Fruit fly (Drosophila melanogaster) whole organism, embryonic: ENCODE data around the gene Prosbeta2.

Experiments used
- CG33557 ChIP-seq: fragments of 200-800 bp; sonication (Bioruptor generic); optimal IDR thresholded peaks from 2 replicates; lab custom pipeline; 2019; ENCODE audit warnings: missing biosample characterization, mild to moderate bottlenecking, missing genetic modification characterization, moderate library complexity
- CG9876 ChIP-seq: fragments of 200-800 bp; sonication (Bioruptor generic); optimal IDR thresholded peaks from 2 replicates; lab custom pipeline; 2016; ENCODE audit warnings: missing biosample characterization, missing genetic modification characterization
- Dad ChIP-seq: fragments of 200-800 bp; sonication (Bioruptor generic); optimal IDR thresholded peaks from 3 replicates; lab custom pipeline; 2016; ENCODE audit warnings: missing biosample characterization, missing genetic modification characterization
- aop ChIP-seq: fragments of 200-800 bp; sonication (Bioruptor generic); IDR thresholded peaks from 2 replicates; pipeline ENCODE4 v1.3.6; 2022; ENCODE audit warnings: missing biosample characterization, missing genetic modification characterization

DNA sequence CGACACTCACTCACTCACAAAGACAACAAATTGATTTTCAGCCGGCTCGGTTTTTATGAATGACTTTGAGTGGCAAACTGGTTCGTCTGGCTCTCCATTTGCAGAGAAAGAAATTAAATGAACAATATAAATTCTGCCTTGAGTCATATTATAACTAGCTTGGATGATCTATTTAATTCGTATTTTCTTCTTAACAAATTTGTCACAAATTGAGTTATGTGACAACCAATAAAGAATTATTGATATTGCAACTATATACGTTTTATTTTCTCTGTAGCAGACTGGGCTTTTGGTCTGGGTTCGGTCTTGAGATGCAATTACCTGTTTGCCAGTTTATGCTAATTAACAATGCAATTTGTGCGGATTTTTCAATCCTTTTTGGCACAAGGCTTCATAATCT is 7.1 kb downstream of the Prosbeta2 start:
- TF ChIP-seq CG33557 (GFP tag; lab: Kevin White, UChicago) (no peak), Dad (GFP tag; lab: Kevin White, UChicago) (no peak), aop (GFP tag; lab: Robert Waterston, UW) (no peak), CG9876 (no peak)
